Fruit fly (Drosophila melanogaster) whole organism, embryonic: ENCODE measurements around the gene CG9391.

Source experiments
- Atf6 ChIP-seq: fragments of 200-800 bp; sonication (Bioruptor generic); IDR thresholded peaks from 2 replicates; pipeline ENCODE4 v1.3.6; 2022; ENCODE audit warnings: missing biosample characterization, missing genetic modification characterization
- CG10267 ChIP-seq: fragments of 200-800 bp; sonication (Bioruptor generic); optimal IDR thresholded peaks from 2 replicates; lab custom pipeline; 2018; ENCODE audit warnings: missing biosample characterization, mild to moderate bottlenecking, missing genetic modification characterization, moderate library complexity
- CG10274 ChIP-seq: fragments of 200-800 bp; sonication (Bioruptor generic); optimal IDR thresholded peaks from 3 replicates; lab custom pipeline; 2017; ENCODE audit warnings: missing biosample characterization, mild to moderate bottlenecking, missing genetic modification characterization
- CG12155 ChIP-seq: fragments of 200-800 bp; sonication (Bioruptor generic); optimal IDR thresholded peaks from 3 replicates; lab custom pipeline; 2016; ENCODE audit warnings: missing biosample characterization, missing genetic modification characterization
- CG14441 ChIP-seq: fragments of 200-800 bp; sonication (Bioruptor generic); IDR thresholded peaks from 2 replicates; pipeline ENCODE4 v1.3.6; 2022; ENCODE audit warnings: missing biosample characterization, missing genetic modification characterization
- CG15073 ChIP-seq: fragments of 200-800 bp; sonication (Bioruptor generic); optimal IDR thresholded peaks from 2 replicates; lab custom pipeline; 2016; ENCODE audit warnings: missing biosample characterization, missing genetic modification characterization
- CG1602 ChIP-seq: fragments of 200-800 bp; sonication (Bioruptor generic); optimal IDR thresholded peaks from 3 replicates; lab custom pipeline; 2016; ENCODE audit warnings: missing biosample characterization, missing genetic modification characterization
- CG16815 ChIP-seq: fragments of 200-800 bp; sonication (Bioruptor generic); optimal IDR thresholded peaks from 3 replicates; lab custom pipeline; 2017; ENCODE audit warnings: missing biosample characterization, mild to moderate bottlenecking, missing genetic modification characterization
- CG17328 ChIP-seq: fragments of 200-800 bp; sonication (Bioruptor generic); IDR thresholded peaks from 2 replicates; pipeline ENCODE4 v1.3.6; 2022; ENCODE audit warnings: missing biosample characterization, missing genetic modification characterization
- CG1792 ChIP-seq: fragments of 200-800 bp; sonication (Bioruptor generic); optimal IDR thresholded peaks from 2 replicates; lab custom pipeline; 2016; ENCODE audit warnings: missing biosample characterization, missing genetic modification characterization
- CG18476 ChIP-seq: fragments of 200-800 bp; sonication (Bioruptor generic); optimal IDR thresholded peaks from 2 replicates; lab custom pipeline; 2016; ENCODE audit warnings: missing biosample characterization, mild to moderate bottlenecking, missing genetic modification characterization
- CG2875 ChIP-seq: fragments of 200-800 bp; sonication (Bioruptor generic); optimal IDR thresholded peaks from 2 replicates; lab custom pipeline; 2017; ENCODE audit warnings: missing biosample characterization, mild to moderate bottlenecking, missing genetic modification characterization, missing genetic modification reagents
- CG31224 ChIP-seq: fragments of 200-800 bp; sonication (Bioruptor generic); IDR thresholded peaks from 2 replicates; pipeline ENCODE4 v1.3.6; 2022; ENCODE audit warnings: missing biosample characterization, missing genetic modification characterization
- CG3163 ChIP-seq: fragments of 200-800 bp; sonication (Bioruptor generic); optimal IDR thresholded peaks from 3 replicates; lab custom pipeline; 2016; ENCODE audit warnings: missing biosample characterization, missing genetic modification characterization
- CG3281 ChIP-seq: fragments of 200-800 bp; sonication (Bioruptor generic); optimal IDR thresholded peaks from 3 replicates; lab custom pipeline; 2017; ENCODE audit warnings: missing biosample characterization, mild to moderate bottlenecking, missing genetic modification characterization
- CG34224 ChIP-seq: fragments of 200-800 bp; sonication (Bioruptor generic); IDR thresholded peaks from 3 replicates; pipeline ENCODE4 v1.3.6; 2022; ENCODE audit warnings: missing biosample characterization, missing genetic modification characterization; ENCODE audit not compliant: partially characterized antibody
- CG3726 ChIP-seq: fragments of 200-800 bp; sonication (Bioruptor generic); IDR thresholded peaks from 3 replicates; pipeline ENCODE4, ENCODE4 v1.3.6; 2022; ENCODE audit warnings: missing biosample characterization, missing genetic modification characterization
- CG3847 ChIP-seq: fragments of 200-800 bp; sonication (Bioruptor generic); IDR thresholded peaks from 2 replicates; pipeline ENCODE4 v1.3.6; 2022; ENCODE audit warnings: missing biosample characterization, missing genetic modification characterization
- CG4730 ChIP-seq: fragments of 200-800 bp; sonication (Bioruptor generic); IDR thresholded peaks from 2 replicates; pipeline ENCODE4 v1.3.6; 2022; ENCODE audit warnings: missing biosample characterization, missing genetic modification characterization
- CG5953 ChIP-seq: fragments of 200-800 bp; sonication (Bioruptor generic); IDR thresholded peaks from 2 replicates; pipeline ENCODE4 v1.3.6; 2022; ENCODE audit warnings: missing biosample characterization, missing genetic modification characterization
- CG8765 ChIP-seq: fragments of 200-800 bp; sonication (Bioruptor generic); IDR thresholded peaks from 2 replicates; pipeline ENCODE4 v1.3.6; 2022; ENCODE audit warnings: missing biosample characterization, missing genetic modification characterization
- Dp ChIP-seq: fragments of 200-800 bp; sonication (Bioruptor generic); optimal IDR thresholded peaks from 2 replicates; lab custom pipeline; 2018; ENCODE audit warnings: missing biosample characterization, mild to moderate bottlenecking, missing genetic modification characterization, moderate library complexity
- Eip74EF ChIP-seq, 2 experiments: fragments of 200-800 bp in 1 of 2; fragments of >200 bp in 1 of 2; sonication (Bioruptor generic) in 1 of 2; optimal IDR thresholded peaks; 2 replicates each; lab custom pipeline; 2017 to 2019; ENCODE audit warnings: missing biosample characterization in 2 of 2, missing genetic modification characterization in 2 of 2, mild to moderate bottlenecking in 1 of 2, moderate library complexity in 1 of 2
- Ets65A ChIP-seq: fragments of 200-800 bp; sonication (Bioruptor generic); peaks from one replicate; lab custom pipeline; 2016; ENCODE audit warnings: missing biosample characterization, missing genetic modification characterization
- Med ChIP-seq: fragments of 200-800 bp; sonication (Bioruptor generic); peaks from one replicate; lab custom pipeline; 2016; ENCODE audit warnings: missing biosample characterization, missing genetic modification characterization, mild to moderate bottlenecking, inconsistent platforms, moderate library complexity
- Opbp ChIP-seq: fragments of 200-800 bp; sonication (Bioruptor generic); IDR thresholded peaks from 3 replicates; pipeline ENCODE4 v1.3.6; 2022; ENCODE audit warnings: missing biosample characterization, missing genetic modification characterization; ENCODE audit not compliant: partially characterized antibody
- PHDP ChIP-seq: fragments of 200-800 bp; sonication (Bioruptor generic); optimal IDR thresholded peaks from 3 replicates; lab custom pipeline; 2018; ENCODE audit warnings: missing biosample characterization, mild to moderate bottlenecking, missing genetic modification characterization, moderate library complexity
- Ravus ChIP-seq: fragments of 200-800 bp; sonication (Bioruptor generic); IDR thresholded peaks from 2 replicates; pipeline ENCODE4 v1.3.6; 2022; ENCODE audit warnings: missing biosample characterization, missing genetic modification characterization
- Side ChIP-seq: fragments of 200-800 bp; sonication (Bioruptor generic); optimal IDR thresholded peaks from 2 replicates; lab custom pipeline; 2016; ENCODE audit warnings: missing biosample characterization, missing genetic modification characterization
- Sox100B ChIP-seq: fragments of 200-800 bp; sonication (Bioruptor generic); optimal IDR thresholded peaks from 3 replicates; lab custom pipeline; 2018; ENCODE audit warnings: missing biosample characterization, mild to moderate bottlenecking, missing genetic modification characterization
- Stat92E ChIP-seq, 3 experiments: fragments of >200 bp in 2 of 3; fragments of 200-800 bp in 1 of 3; sonication (Bioruptor generic) in 1 of 3; optimal IDR thresholded peaks; 2 replicates each; lab custom pipeline; 2017 to 2019; ENCODE audit warnings: missing biosample characterization in 3 of 3, missing genetic modification characterization in 3 of 3, mild to moderate bottlenecking in 1 of 3, moderate library complexity in 1 of 3
- Tbp ChIP-seq: fragments of >200 bp; optimal IDR thresholded peaks from 2 replicates; lab custom pipeline; 2018; ENCODE audit warnings: missing biosample characterization, missing genetic modification characterization
- Trl ChIP-seq, 3 experiments: fragments of >200 bp in 2 of 3; fragments of 200-800 bp in 1 of 3; sonication (Bioruptor generic) in 1 of 3; optimal IDR thresholded peaks; 2 replicates in 1 of 3; 3 replicates in 2 of 3; lab custom pipeline; 2016 to 2017; ENCODE audit warnings: missing biosample characterization in 1 of 3, missing genetic modification characterization in 1 of 3
- Xbp1 ChIP-seq: fragments of 200-800 bp; sonication (Bioruptor generic); optimal IDR thresholded peaks from 3 replicates; lab custom pipeline; 2016; ENCODE audit warnings: missing biosample characterization, mild to moderate bottlenecking, missing genetic modification characterization
- Xrp1 ChIP-seq: fragments of 200-800 bp; sonication (Bioruptor generic); IDR thresholded peaks from 2 replicates; pipeline ENCODE4 v1.3.6; 2022; ENCODE audit warnings: missing biosample characterization, missing genetic modification characterization
- aop ChIP-seq: fragments of 200-800 bp; sonication (Bioruptor generic); IDR thresholded peaks from 2 replicates; pipeline ENCODE4 v1.3.6; 2022; ENCODE audit warnings: missing biosample characterization, missing genetic modification characterization
- bab2 ChIP-seq: fragments of 200-800 bp; sonication (Bioruptor generic); optimal IDR thresholded peaks from 2 replicates; lab custom pipeline; 2016; ENCODE audit warnings: missing biosample characterization, missing genetic modification characterization
- chif ChIP-seq, 2 experiments: fragments of 200-800 bp; sonication (Bioruptor generic); optimal IDR thresholded peaks; 3 replicates each; lab custom pipeline; 2016; ENCODE audit warnings: missing biosample characterization in 2 of 2, missing genetic modification characterization in 2 of 2
- chinmo ChIP-seq: fragments of 200-800 bp; sonication (Bioruptor generic); IDR thresholded peaks from 4 replicates; pipeline ENCODE4 v1.3.6; 2022; ENCODE audit warnings: missing biosample characterization, missing genetic modification characterization; ENCODE audit not compliant: partially characterized antibody
- cwo ChIP-seq: fragments of 200-800 bp; sonication (Bioruptor generic); optimal IDR thresholded peaks from 3 replicates; lab custom pipeline; 2017; ENCODE audit warnings: missing biosample characterization, missing genetic modification characterization, mild to moderate bottlenecking, moderate library complexity, missing genetic modification reagents
- esg ChIP-seq: fragments of 200-800 bp; sonication (Bioruptor generic); conservative IDR thresholded peaks from 2 replicates; pipeline ENCODE4 v1.3.6; 2022; ENCODE audit warnings: missing biosample characterization, missing genetic modification characterization
- ken ChIP-seq: fragments of 200-800 bp; sonication (Bioruptor generic); IDR thresholded peaks from 3 replicates; pipeline ENCODE4 v1.3.6; 2022; ENCODE audit warnings: missing biosample characterization, missing genetic modification characterization
- maf-S ChIP-seq: fragments of 200-800 bp; sonication (Bioruptor generic); optimal IDR thresholded peaks from 2 replicates; lab custom pipeline; 2016; ENCODE audit warnings: missing biosample characterization, missing genetic modification characterization
- nau ChIP-seq: fragments of 200-800 bp; sonication (Bioruptor generic); optimal IDR thresholded peaks from 3 replicates; lab custom pipeline; 2017; ENCODE audit warnings: missing biosample characterization, mild to moderate bottlenecking, missing genetic modification characterization, missing genetic modification reagents
- run ChIP-seq: fragments of 200-800 bp; sonication (Bioruptor generic); optimal IDR thresholded peaks from 3 replicates; lab custom pipeline; 2018; ENCODE audit warnings: missing biosample characterization, mild to moderate bottlenecking, missing genetic modification characterization
- sisA ChIP-seq: fragments of 200-800 bp; sonication (Bioruptor generic); IDR thresholded peaks from 2 replicates; pipeline ENCODE4 v1.3.6; 2022; ENCODE audit warnings: missing biosample characterization, missing genetic modification characterization
- sna ChIP-seq: fragments of 200-800 bp; sonication (Bioruptor generic); IDR thresholded peaks from 2 replicates; pipeline ENCODE4 v1.3.6; 2022; ENCODE audit warnings: missing biosample characterization, missing genetic modification characterization; ENCODE audit not compliant: partially characterized antibody
- tna ChIP-seq: fragments of 200-800 bp; sonication (Bioruptor generic); IDR thresholded peaks from 2 replicates; pipeline ENCODE4 v1.3.6; 2022; ENCODE audit warnings: missing biosample characterization, missing genetic modification characterization; ENCODE audit not compliant: partially characterized antibody
- unpg ChIP-seq: fragments of 200-800 bp; sonication (Bioruptor generic); optimal IDR thresholded peaks from 3 replicates; lab custom pipeline; 2018; ENCODE audit warnings: missing biosample characterization, mild to moderate bottlenecking, missing genetic modification characterization, moderate library complexity

Gene CG9391

DNA sequence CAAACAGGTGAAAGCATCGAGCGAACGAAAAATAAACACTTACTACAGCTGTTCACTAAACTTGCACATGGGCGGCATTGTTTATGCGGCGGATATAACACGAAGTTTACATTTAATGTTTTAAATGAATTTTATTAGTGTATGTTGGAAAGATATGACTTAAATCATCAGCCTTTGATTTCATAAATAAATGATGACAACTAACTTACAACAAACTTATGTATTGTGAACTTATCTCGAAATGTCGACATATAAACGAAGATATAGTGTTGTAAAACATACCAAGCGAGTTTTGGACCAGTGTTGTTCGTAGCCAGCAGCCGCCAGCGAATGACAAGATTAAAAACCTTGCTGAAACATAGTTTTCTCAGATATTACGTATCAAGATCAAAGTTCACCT is 36.3 kb upstream of the CG9391 start, which contains the start of the genes CG11309 and CG7632 (continued):
- TF ChIP-seq ken (peak; percentile 97), run (tag; lab: Kevin White, UChicago) (peak; percentile 99), CG8765 (GFP tag; lab: Robert Waterston, UW) (peak; percentile 94), sna (GFP tag; lab: Robert Waterston, UW) (no peak; the same call in 1 of the 2 replicates), Sox100B (GFP tag; lab: Kevin White, UChicago) (peak; percentile 99), CG10274 (peak; percentile 94), maf-S (GFP tag; lab: Kevin White, UChicago) (peak; percentile 97), CG3163 (GFP tag; lab: Kevin White, UChicago) (peak; percentile 90), unpg (GFP tag; lab: Kevin White, UChicago) (peak; percentile 100), Tbp (no peak), CG12155 (GFP tag; lab: Kevin White, UChicago) (peak; percentile 97), Ets65A (GFP tag; lab: Kevin White, UChicago) (peak; percentile 100), tna (GFP tag; lab: Robert Waterston, UW) (0 out of 2 replicates have a peak, but pooled peaks have one; percentile 29), aop (GFP tag; lab: Robert Waterston, UW) (peak; percentile 92), nau (GFP tag; lab: Kevin White, UChicago) (peak; percentile 99), bab2 (GFP tag; lab: Kevin White, UChicago) (peak; percentile 98), Eip74EF (GFP tag; optimal IDR thresholded peaks at IDR 0.05; lab: Kevin White, UChicago) (peak in 1 of 2 experiments; percentile 100), CG15073 (GFP tag; lab: Kevin White, UChicago) (peak; percentile 79), Med (peak; percentile 100), CG1792 (GFP tag; lab: Kevin White, UChicago) (peak; percentile 97), CG10267 (tag; lab: Kevin White, UChicago) (peak; percentile 100), CG1602 (GFP tag; lab: Kevin White, UChicago) (peak; percentile 98), PHDP (peak; percentile 100), CG31224 (GFP tag; lab: Robert Waterston, UW) (peak; percentile 95), Xbp1 (GFP tag; lab: Kevin White, UChicago) (peak; percentile 99), CG17328 (peak; percentile 99), CG16815 (peak; percentile 92), CG18476 (peak; percentile 98), Xrp1 (GFP tag; lab: Robert Waterston, UW) (peak; percentile 99), CG34224 (GFP tag; lab: Robert Waterston, UW) (no peak; the same call in 2 of the 3 replicates), cwo (GFP tag; lab: Kevin White, UChicago) (peak; percentile 98), sisA (peak; percentile 92), Stat92E (GFP tag; optimal IDR thresholded peaks at IDR 0.05; lab: Kevin White, UChicago) (peak in 1 of 3 experiments; percentile 99), Atf6 (GFP tag; lab: Robert Waterston, UW) (peak; percentile 99), Opbp (GFP tag; lab: Robert Waterston, UW) (no peak; the same call in 2 of the 3 replicates), Side (GFP tag; lab: Kevin White, UChicago) (peak; percentile 99), CG3726 (peak; percentile 97), CG2875 (GFP tag; lab: Kevin White, UChicago) (peak; percentile 99), Ravus (GFP tag; lab: Robert Waterston, UW) (peak; percentile 90), CG4730 (GFP tag; lab: Robert Waterston, UW) (peak; percentile 83), Trl (optimal IDR thresholded peaks at IDR 0.05; lab: Kevin White, UChicago) (no peak), Trl (GFP tag; optimal IDR thresholded peaks at IDR 0.05; lab: Kevin White, UChicago) (peak; percentile 99), chif (GFP tag; optimal IDR thresholded peaks at IDR 0.05; lab: Kevin White, UChicago) (peak; percentile 98 to 99), Dp (GFP tag; lab: Kevin White, UChicago) (peak; percentile 59), CG14441 (GFP tag; lab: Robert Waterston, UW) (peak; percentile 96), CG5953 (peak; percentile 98), esg (peak; percentile 96), chinmo (GFP tag; lab: Robert Waterston, UW) (no peak), CG3847 (GFP tag; lab: Robert Waterston, UW) (peak; percentile 97), CG3281 (GFP tag; lab: Kevin White, UChicago) (peak; percentile 100)
